Fruit fly (Drosophila melanogaster) whole organism, wandering third instar larva: Measurements from ENCODE around the gene CG6345.
"Not testable (repeated sequence)": the region's sequence is repeated elsewhere in the genome, so short reads cannot be mapped to it uniquely, and the experiment has no call there.

Experiments
- Abd-B ChIP-seq: fragments of >200 bp; optimal IDR thresholded peaks from 2 replicates; lab custom pipeline; 2017; ENCODE audit warnings: missing biosample characterization, missing genetic modification characterization
- CG32264 ChIP-seq: fragments of 200-800 bp; sonication (Bioruptor generic); optimal IDR thresholded peaks from 2 replicates; lab custom pipeline; 2016; ENCODE audit warnings: missing biosample characterization, missing genetic modification characterization
- CG9705 ChIP-seq: fragments of 200-800 bp; sonication (Bioruptor generic); optimal IDR thresholded peaks from 2 replicates; lab custom pipeline; 2018; ENCODE audit warnings: missing biosample characterization, mild to moderate bottlenecking, missing genetic modification characterization
- Dfd ChIP-seq: fragments of >200 bp; optimal IDR thresholded peaks from 2 replicates; lab custom pipeline; 2017; ENCODE audit warnings: missing biosample characterization, missing genetic modification characterization
- Dif ChIP-seq: fragments of 200-275, 200-300 bp; sonication (Bioruptor generic); optimal IDR thresholded peaks from 2 replicates; lab custom pipeline; 2018; ENCODE audit warnings: missing biosample characterization, missing genetic modification characterization; ENCODE audit not compliant: partially characterized antibody
- GATAd ChIP-seq: sonication (Bioruptor generic); optimal IDR thresholded peaks from 2 replicates; lab custom pipeline; 2016; ENCODE audit warnings: missing biosample characterization, missing genetic modification characterization
- HLH106 ChIP-seq: fragments of 200-800 bp; optimal IDR thresholded peaks from 3 replicates; lab custom pipeline; 2019; ENCODE audit warnings: missing biosample characterization, mild to moderate bottlenecking, missing genetic modification characterization, moderate library complexity
- Hnf4 ChIP-seq: fragments of 200-800 bp; sonication (Bioruptor generic); optimal IDR thresholded peaks from 2 replicates; lab custom pipeline; 2016; ENCODE audit warnings: missing biosample characterization, mild to moderate bottlenecking, missing genetic modification characterization
- Hr78 ChIP-seq: fragments of >200 bp; optimal IDR thresholded peaks from 2 replicates; lab custom pipeline; 2017; ENCODE audit warnings: missing biosample characterization, missing genetic modification characterization
- Hr83 ChIP-seq: fragments of 200-300 bp; sonication (Bioruptor generic); optimal IDR thresholded peaks from 2 replicates; lab custom pipeline; 2016; ENCODE audit warnings: missing biosample characterization, mild to moderate bottlenecking, missing genetic modification characterization, moderate library complexity; ENCODE audit not compliant: poor library complexity, severe bottlenecking
- Jra ChIP-seq: sonication (Bioruptor generic); optimal IDR thresholded peaks from 2 replicates; lab custom pipeline; 2016; ENCODE audit warnings: missing biosample characterization, missing genetic modification characterization
- Mio ChIP-seq: sonication (Bioruptor generic); optimal IDR thresholded peaks from 2 replicates; lab custom pipeline; 2016; ENCODE audit warnings: missing biosample characterization, missing genetic modification characterization
- Myc ChIP-seq: fragments of >200 bp; optimal IDR thresholded peaks from 2 replicates; lab custom pipeline; 2017
- OdsH ChIP-seq: fragments of 200-800 bp; sonication (Bioruptor generic); optimal IDR thresholded peaks from 2 replicates; lab custom pipeline; 2016; ENCODE audit warnings: missing biosample characterization, mild to moderate bottlenecking, missing genetic modification characterization
- Rel ChIP-seq, 2 experiments: fragments of 200-800 bp; sonication (Bioruptor generic) in 1 of 2; optimal IDR thresholded peaks; 2 replicates in 1 of 2; 3 replicates in 1 of 2; lab custom pipeline; 2016 to 2019; ENCODE audit warnings: mild to moderate bottlenecking in 2 of 2, missing biosample characterization in 2 of 2, missing genetic modification characterization in 2 of 2, moderate library complexity in 1 of 2
- Sp1 ChIP-seq: fragments of 200-800 bp; sonication (Bioruptor generic); optimal IDR thresholded peaks from 3 replicates; lab custom pipeline; 2019; ENCODE audit warnings: missing biosample characterization, mild to moderate bottlenecking, missing genetic modification characterization, moderate library complexity
- Vsx2 ChIP-seq: fragments of 200-300, 225-300 bp; sonication (Bioruptor generic); optimal IDR thresholded peaks from 2 replicates; lab custom pipeline; 2018; ENCODE audit warnings: missing biosample characterization, missing genetic modification characterization; ENCODE audit not compliant: partially characterized antibody
- br ChIP-seq: fragments of 200-800 bp; sonication (Bioruptor generic); optimal IDR thresholded peaks from 2 replicates; lab custom pipeline; 2016; ENCODE audit warnings: missing biosample characterization, missing genetic modification characterization
- dl ChIP-seq, 2 experiments: fragments of 175-275, 200-275 bp in 1 of 2; fragments of 200-275 bp in 1 of 2; sonication (Bioruptor generic); optimal IDR thresholded peaks; lab custom pipeline; 2018; ENCODE audit warnings: mild to moderate bottlenecking in 2 of 2, missing biosample characterization in 2 of 2, missing genetic modification characterization in 2 of 2, moderate library complexity in 2 of 2; ENCODE audit not compliant: partially characterized antibody in 2 of 2, insufficient read depth in 1 of 2
- dmrt93B ChIP-seq: fragments of 200-800 bp; sonication (Bioruptor generic); optimal IDR thresholded peaks from 2 replicates; lab custom pipeline; 2018; ENCODE audit warnings: missing biosample characterization, mild to moderate bottlenecking, missing genetic modification characterization
- dsf ChIP-seq: sonication (Bioruptor generic); optimal IDR thresholded peaks from 2 replicates; lab custom pipeline; 2016; ENCODE audit warnings: missing biosample characterization, missing genetic modification characterization, borderline replicate concordance
- ey ChIP-seq: fragments of 200-800 bp; sonication (Bioruptor generic); optimal IDR thresholded peaks from 2 replicates; lab custom pipeline; 2016; ENCODE audit warnings: missing biosample characterization, missing genetic modification characterization
- foxo ChIP-seq, 2 experiments: fragments of 200-800 bp; sonication (Bioruptor generic); optimal IDR thresholded peaks; 2 replicates in 1 of 2; 3 replicates in 1 of 2; lab custom pipeline; 2016 to 2017; ENCODE audit warnings: missing biosample characterization in 2 of 2, missing genetic modification characterization in 2 of 2
- fru ChIP-seq: fragments of 200-800 bp; sonication (Bioruptor generic); optimal IDR thresholded peaks from 3 replicates; lab custom pipeline; 2016; ENCODE audit warnings: missing biosample characterization, mild to moderate bottlenecking, missing genetic modification characterization
- h ChIP-seq: fragments of 200-800 bp; sonication (Bioruptor generic); optimal IDR thresholded peaks from 3 replicates; lab custom pipeline; 2016; ENCODE audit warnings: missing biosample characterization, mild to moderate bottlenecking, missing genetic modification characterization
- jim ChIP-seq: fragments of 175-275, 200-325 bp; sonication (Bioruptor generic); optimal IDR thresholded peaks from 2 replicates; lab custom pipeline; 2016; ENCODE audit warnings: missing biosample characterization, mild to moderate bottlenecking, missing genetic modification characterization
- pan ChIP-seq: fragments of >200 bp; optimal IDR thresholded peaks from 2 replicates; lab custom pipeline; 2017
- psq ChIP-seq: fragments of 200-800 bp; sonication (Bioruptor generic); optimal IDR thresholded peaks from 3 replicates; lab custom pipeline; 2017; ENCODE audit warnings: missing biosample characterization, mild to moderate bottlenecking, missing genetic modification characterization, moderate library complexity
- rgr ChIP-seq: fragments of 200-800 bp; sonication (Bioruptor generic); optimal IDR thresholded peaks from 3 replicates; lab custom pipeline; 2016; ENCODE audit warnings: missing biosample characterization, mild to moderate bottlenecking, missing genetic modification characterization
- sage ChIP-seq: fragments of 200-800 bp; sonication (Bioruptor generic); optimal IDR thresholded peaks from 2 replicates; lab custom pipeline; 2016; ENCODE audit warnings: missing biosample characterization, mild to moderate bottlenecking, missing genetic modification characterization
- sv ChIP-seq: fragments of 200-800 bp; sonication (Bioruptor generic); optimal IDR thresholded peaks from 3 replicates; lab custom pipeline; 2016; ENCODE audit warnings: missing biosample characterization, missing genetic modification characterization
- tai ChIP-seq: sonication (Bioruptor generic); optimal IDR thresholded peaks from 2 replicates; lab custom pipeline; 2016; ENCODE audit warnings: missing biosample characterization, missing genetic modification characterization
- usp ChIP-seq: fragments of >200 bp; optimal IDR thresholded peaks from 2 replicates; lab custom pipeline; 2017; ENCODE audit warnings: missing biosample characterization, missing genetic modification characterization
- woc ChIP-seq: sonication (Bioruptor generic); optimal IDR thresholded peaks from 2 replicates; lab custom pipeline; 2016; ENCODE audit warnings: missing biosample characterization, mild to moderate bottlenecking, missing genetic modification characterization

The CG6345 gene

dm6 chr3R:10386945-10387344 is 28.9 kb downstream of the CG6345 start:
- TF ChIP-seq Rel (GFP tag; optimal IDR thresholded peaks at IDR 0.05; lab: Kevin White, UChicago) = not testable (repeated sequence)
- peak; percentile 59 for TF ChIP-seq Rel (tag; optimal IDR thresholded peaks at IDR 0.05; lab: Kevin White, UChicago)

dm6 chr3R:10384474-10384873 is 31.4 kb downstream of the CG6345 start:
- not testable (repeated sequence) for TF ChIP-seq Rel (GFP tag; optimal IDR thresholded peaks at IDR 0.05; lab: Kevin White, UChicago)
- TF ChIP-seq Rel (tag; optimal IDR thresholded peaks at IDR 0.05; lab: Kevin White, UChicago) = peak; percentile 46

- TF ChIP-seq Rel (GFP tag; optimal IDR thresholded peaks at IDR 0.05; lab: Kevin White, UChicago) = not testable (repeated sequence)
- TF ChIP-seq Rel (tag; optimal IDR thresholded peaks at IDR 0.05; lab: Kevin White, UChicago) = peak; percentile 23
Measured at dm6 chr3R:10380979-10381378, 34.9 kb downstream of the CG6345 start.

dm6 chr3R:10380025-10380424 is 35.8 kb downstream of the CG6345 start:
- TF ChIP-seq tai (no peak), Dif (GFP tag; lab: Kevin White, UChicago) (no peak), woc (GFP tag; lab: Kevin White, UChicago) (no peak), br (GFP tag; lab: Kevin White, UChicago) (no peak), sage (GFP tag; lab: Kevin White, UChicago) (no peak), CG32264 (no peak), ey (no peak), pan (lab: Kevin White, UChicago) (no peak), fru (GFP tag; lab: Kevin White, UChicago) (no peak), GATAd (GFP tag; lab: Kevin White, UChicago) (no peak), Hnf4 (GFP tag; lab: Kevin White, UChicago) (no peak), h (no peak), OdsH (no peak), Hr83 (no peak)

dm6 chr3R:10379409-10379808 is 36.4 kb downstream of the CG6345 start:
- TF ChIP-seq Rel (GFP tag; optimal IDR thresholded peaks at IDR 0.05; lab: Kevin White, UChicago) (no peak), Rel (tag; optimal IDR thresholded peaks at IDR 0.05; lab: Kevin White, UChicago) (no peak), foxo (GFP tag; optimal IDR thresholded peaks at IDR 0.05; lab: Kevin White, UChicago) (no peak), Hr78 (no peak), Hr83 (no peak), Mio (GFP tag; lab: Kevin White, UChicago) (no peak), OdsH (no peak)

dm6 chr3R:10378989-10379388 is 36.9 kb downstream of the CG6345 start:
- TF ChIP-seq usp (GFP tag; lab: Kevin White, UChicago) = no peak
- TF ChIP-seq dsf = no peak
- no peak for TF ChIP-seq Vsx2 (GFP tag; lab: Kevin White, UChicago)
- TF ChIP-seq sage (GFP tag; lab: Kevin White, UChicago) = no peak
- no peak for TF ChIP-seq GATAd (GFP tag; lab: Kevin White, UChicago)
- no peak for TF ChIP-seq sv (GFP tag; lab: Kevin White, UChicago)
- TF ChIP-seq fru (GFP tag; lab: Kevin White, UChicago) = no peak
- TF ChIP-seq psq (GFP tag; lab: Kevin White, UChicago) = no peak
- no peak for TF ChIP-seq pan (lab: Kevin White, UChicago)
- TF ChIP-seq OdsH = no peak
- no peak for TF ChIP-seq CG9705 (GFP tag; lab: Kevin White, UChicago)
- no peak for TF ChIP-seq Sp1 (GFP tag; lab: Kevin White, UChicago)
- TF ChIP-seq dmrt93B (GFP tag; lab: Kevin White, UChicago) = no peak
- TF ChIP-seq Myc = no peak
- no peak for TF ChIP-seq Hr78
- no peak for TF ChIP-seq dl (GFP tag; optimal IDR thresholded peaks at IDR 0.05; lab: Kevin White, UChicago; ENCODE audit: insufficient read depth in 1 of 2, partially characterized antibody in 2 of 2)
- TF ChIP-seq, all 38 proteins: peak for 0

dm6 chr3R:10377849-10378248 is 38.0 kb downstream of the CG6345 start, which contains the start of gene Rfx:
Rfx (minus strand) TSS chr3R:10378068.
- TF ChIP-seq HLH106 (peak; percentile 12), ey (no peak), sv (GFP tag; lab: Kevin White, UChicago) (no peak), rgr (GFP tag; lab: Kevin White, UChicago) (peak; percentile 22), dmrt93B (GFP tag; lab: Kevin White, UChicago) (no peak), foxo (GFP tag; optimal IDR thresholded peaks at IDR 0.05; lab: Kevin White, UChicago) (peak in 1 of 2 experiments; percentile 44), br (GFP tag; lab: Kevin White, UChicago) (peak; percentile 21), Abd-B (GFP tag; lab: Kevin White, UChicago) (no peak), GATAd (GFP tag; lab: Kevin White, UChicago) (no peak), Hr83 (no peak), Dif (GFP tag; lab: Kevin White, UChicago) (no peak), dl (GFP tag; optimal IDR thresholded peaks at IDR 0.05; lab: Kevin White, UChicago; ENCODE audit: insufficient read depth in 1 of 2, partially characterized antibody in 2 of 2) (no peak), Hnf4 (GFP tag; lab: Kevin White, UChicago) (peak; percentile 49), fru (GFP tag; lab: Kevin White, UChicago) (peak; percentile 17), Sp1 (GFP tag; lab: Kevin White, UChicago) (peak; percentile 36), Rel (GFP tag; optimal IDR thresholded peaks at IDR 0.05; lab: Kevin White, UChicago) (no peak), Rel (tag; optimal IDR thresholded peaks at IDR 0.05; lab: Kevin White, UChicago) (peak; percentile 40), CG32264 (no peak), Mio (GFP tag; lab: Kevin White, UChicago) (no peak), Dfd (no peak), OdsH (peak; percentile 7), tai (peak; percentile 44), jim (GFP tag; lab: Kevin White, UChicago) (no peak), Jra (GFP tag; lab: Kevin White, UChicago) (no peak)
